3 fruit fly cellular contexts compared by ENCODE assay signal in the genomic region with DNA sequence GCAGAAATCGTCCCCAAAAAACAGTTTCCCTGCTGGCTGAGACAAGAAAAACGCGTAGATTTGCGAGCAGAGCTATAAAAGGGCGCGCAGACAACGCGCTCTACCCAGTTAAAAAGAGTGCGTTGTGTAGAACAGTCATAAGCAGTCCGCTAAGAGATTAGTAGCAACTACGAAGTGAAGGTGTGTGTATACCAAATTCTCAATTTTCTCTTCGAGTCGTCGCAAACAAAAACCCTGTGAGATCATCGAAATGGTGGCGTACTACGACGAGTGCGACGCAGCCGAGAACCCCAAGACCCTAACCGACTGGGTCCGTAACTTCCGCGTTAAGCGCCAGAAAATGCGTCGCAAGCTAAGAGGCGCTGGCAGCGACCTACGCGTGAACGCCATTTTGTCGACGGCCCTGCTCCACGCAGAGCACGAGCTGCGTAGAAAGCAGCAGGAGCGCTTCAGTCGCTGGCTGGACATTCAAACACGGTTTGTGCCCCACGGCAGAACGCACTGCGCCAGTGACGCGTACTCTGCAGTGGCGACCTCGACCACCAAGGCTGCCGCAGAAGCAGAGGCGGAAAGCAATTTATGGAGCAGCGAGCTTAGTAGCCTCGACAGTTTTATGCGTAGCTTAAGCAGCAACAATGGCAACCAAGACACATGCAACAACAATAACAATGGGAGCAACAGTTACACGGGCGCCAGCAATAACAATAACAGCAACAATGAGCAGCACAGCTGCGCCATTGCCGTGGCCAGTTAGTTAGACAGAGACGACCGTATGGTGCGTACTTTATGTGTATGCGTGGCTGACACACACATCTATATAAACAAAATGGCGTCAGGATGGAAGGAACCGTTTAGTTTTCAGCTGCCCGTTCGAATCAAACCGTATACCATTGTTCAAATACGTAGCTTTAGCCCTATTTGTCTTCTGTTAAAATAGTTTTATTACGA.
TF ChIP-seq lines count a peak whose summit lies in the region.

No protein-coding gene starts in this region.

TF ChIP-seq in whole organism, adult, 20 proteins besides CTCF, POLR2A, EP300 and RAD21 (continued from another document):
- TF ChIP-seq bab1 (GFP tag; optimal IDR thresholded peaks at IDR 0.05; lab: Kevin White, UChicago): no peak
- TF ChIP-seq CG7101 (tag; optimal IDR thresholded peaks at IDR 0.05; lab: Kevin White, UChicago): no peak
- peak; percentile 6 for TF ChIP-seq CG7045 (GFP tag; optimal IDR thresholded peaks at IDR 0.05; lab: Kevin White, UChicago)
- no peak for TF ChIP-seq Hr96 (GFP tag; optimal IDR thresholded peaks at IDR 0.05; lab: Kevin White, UChicago)
- TF ChIP-seq cnc (optimal IDR thresholded peaks at IDR 0.05; lab: Kevin White, UChicago): no peak
TF ChIP-seq in whole organism, adult: peak in this region for 8.

TF ChIP-seq in whole organism, embryonic, 481 proteins besides CTCF, POLR2A, EP300 and RAD21 (continued from another document and continues in another):
- TF ChIP-seq ato (GFP tag; IDR thresholded peaks at IDR 0.05; lab: Robert Waterston, UW; ENCODE audit: partially characterized antibody) (peak; percentile 48), phol (tag; optimal IDR thresholded peaks at IDR 0.05; lab: Kevin White, UChicago) (peak; percentile 97), CG12104 (GFP tag; optimal IDR thresholded peaks at IDR 0.05; lab: Kevin White, UChicago) (no peak), CG3163 (GFP tag; optimal IDR thresholded peaks at IDR 0.05; lab: Kevin White, UChicago) (peak; percentile 20), CG2712 (tag; optimal IDR thresholded peaks at IDR 0.05; lab: Kevin White, UChicago) (no peak), sd (tag; optimal IDR thresholded peaks at IDR 0.05; lab: Kevin White, UChicago) (no peak), aop (GFP tag; IDR thresholded peaks at IDR 0.05; lab: Robert Waterston, UW) (no peak), lola (GFP tag; optimal IDR thresholded peaks at IDR 0.05; lab: Kevin White, UChicago) (no peak), rib (GFP tag; IDR thresholded peaks at IDR 0.05; lab: Robert Waterston, UW) (peak; percentile 30), HmgZ (tag; optimal IDR thresholded peaks at IDR 0.05; lab: Kevin White, UChicago) (peak; percentile 2), CG12299 (tag; optimal IDR thresholded peaks at IDR 0.05; lab: Kevin White, UChicago) (no peak), gsb (GFP tag; IDR thresholded peaks at IDR 0.05; lab: Robert Waterston, UW) (peak; percentile 43; the same call in 1 of the 2 replicates), CG34422 (GFP tag; IDR thresholded peaks at IDR 0.05; lab: Robert Waterston, UW) (peak; percentile 76), CG2875 (GFP tag; optimal IDR thresholded peaks at IDR 0.05; lab: Kevin White, UChicago) (no peak), Sin3A (optimal IDR thresholded peaks at IDR 0.05; lab: Kevin White, UChicago) (no peak), Myb (GFP tag; optimal IDR thresholded peaks at IDR 0.05; lab: Kevin White, UChicago) (no peak), ken (GFP tag; IDR thresholded peaks at IDR 0.05; lab: Robert Waterston, UW) (peak; percentile 9; the same call in 2 of the 3 replicates), sens (GFP tag; lab: Kevin White, UChicago) (peak; percentile 75), Blimp-1 (GFP tag; optimal IDR thresholded peaks at IDR 0.05; lab: Kevin White, UChicago) (no peak), CG32532 (GFP tag; IDR thresholded peaks at IDR 0.05; lab: Robert Waterston, UW) (peak; percentile 32; the same call in 1 of the 2 replicates), CG15011 (GFP tag; optimal IDR thresholded peaks at IDR 0.05; lab: Kevin White, UChicago) (no peak), prd (optimal IDR thresholded peaks at IDR 0.05; lab: Kevin White, UChicago) (no peak), prd (GFP tag; IDR thresholded peaks at IDR 0.05; lab: Robert Waterston, UW) (no peak), CG18011 (GFP tag; optimal IDR thresholded peaks at IDR 0.05; lab: Kevin White, UChicago) (no peak), slou (GFP tag; optimal IDR thresholded peaks at IDR 0.05; lab: Kevin White, UChicago) (no peak), Asciz (GFP tag; optimal IDR thresholded peaks at IDR 0.05; lab: Kevin White, UChicago) (no peak), CG3995 (GFP tag; optimal IDR thresholded peaks at IDR 0.05; lab: Kevin White, UChicago) (no peak), CG17829 (tag; optimal IDR thresholded peaks at IDR 0.05; lab: Kevin White, UChicago) (no peak), lbe (GFP tag; optimal IDR thresholded peaks at IDR 0.05; lab: Kevin White, UChicago) (peak; percentile 4), CG11695 (GFP tag; IDR thresholded peaks at IDR 0.05; lab: Robert Waterston, UW) (peak; percentile 6; the same call in 1 of the 3 replicates), CrebB (tag; optimal IDR thresholded peaks at IDR 0.05; lab: Kevin White, UChicago) (peak; percentile 1), CG13624 (GFP tag; optimal IDR thresholded peaks at IDR 0.05; lab: Kevin White, UChicago) (peak; percentile 83), dimm (GFP tag; IDR thresholded peaks at IDR 0.05; lab: Robert Waterston, UW) (no peak), shn (GFP tag; optimal IDR thresholded peaks at IDR 0.05; lab: Kevin White, UChicago) (no peak), CG7987 (GFP tag; optimal IDR thresholded peaks at IDR 0.05; lab: Kevin White, UChicago) (peak; percentile 43), CG15514 (GFP tag; optimal IDR thresholded peaks at IDR 0.05; lab: Kevin White, UChicago) (peak; percentile 18), scrt (GFP tag; optimal IDR thresholded peaks at IDR 0.05; lab: Kevin White, UChicago) (peak; percentile 98), stc (GFP tag; IDR thresholded peaks at IDR 0.05; lab: Robert Waterston, UW) (no peak; the same call in 1 of the 2 replicates), CG12071 (GFP tag; optimal IDR thresholded peaks at IDR 0.05; lab: Kevin White, UChicago) (peak; percentile 3), exex (tag; optimal IDR thresholded peaks at IDR 0.05; lab: Kevin White, UChicago) (no peak), CG1603 (tag; optimal IDR thresholded peaks at IDR 0.05; lab: Kevin White, UChicago) (peak; percentile 26), Fer1 (GFP tag; optimal IDR thresholded peaks at IDR 0.05; lab: Kevin White, UChicago) (no peak), slbo (GFP tag; IDR thresholded peaks at IDR 0.05; lab: Robert Waterston, UW) (peak; percentile 23; the same call in 1 of the 2 replicates), HmgD (GFP tag; optimal IDR thresholded peaks at IDR 0.05; lab: Kevin White, UChicago) (no peak), CG12659 (GFP tag; optimal IDR thresholded peaks at IDR 0.05; lab: Kevin White, UChicago) (peak; percentile 20), D (optimal IDR thresholded peaks at IDR 0.05; lab: Kevin White, UChicago) (peak; percentile 95), D (GFP tag; optimal IDR thresholded peaks at IDR 0.05; lab: Kevin White, UChicago) (peak; percentile 55), MBD-R2 (GFP tag; IDR thresholded peaks at IDR 0.05; lab: Robert Waterston, UW) (no peak), NFAT (GFP tag; IDR thresholded peaks at IDR 0.05; lab: Robert Waterston, UW) (peak; percentile 73), Dbx (GFP tag; IDR thresholded peaks at IDR 0.05; lab: Robert Waterston, UW) (peak; percentile 25), sim (GFP tag; IDR thresholded peaks at IDR 0.05; lab: Robert Waterston, UW) (peak; percentile 51; the same call in 1 of the 2 replicates), Eip74EF (GFP tag; optimal IDR thresholded peaks at IDR 0.05; lab: Kevin White, UChicago) (peak in 1 of 2 experiments; percentile 81), yki (optimal IDR thresholded peaks at IDR 0.05; lab: Kevin White, UChicago) (no peak), CG7357 (GFP tag; IDR thresholded peaks at IDR 0.05; lab: Robert Waterston, UW) (no peak), CG7372 (GFP tag; IDR thresholded peaks at IDR 0.05; lab: Robert Waterston, UW) (no peak), CHES-1-like (GFP tag; optimal IDR thresholded peaks at IDR 0.05; lab: Kevin White, UChicago) (no peak), eyg (GFP tag; optimal IDR thresholded peaks at IDR 0.05; lab: Kevin White, UChicago) (no peak)

TF ChIP-seq in whole organism, prepupa, 60 proteins besides CTCF, POLR2A, EP300 and RAD21 (continued from another document):
- TF ChIP-seq acj6 (GFP tag; optimal IDR thresholded peaks at IDR 0.05; lab: Kevin White, UChicago) (no peak), CG11294 (GFP tag; IDR thresholded peaks at IDR 0.05; lab: Robert Waterston, UW) (no peak), CG4318 (GFP tag; optimal IDR thresholded peaks at IDR 0.05; lab: Kevin White, UChicago) (no peak), Eip93F (GFP tag; optimal IDR thresholded peaks at IDR 0.05; lab: Kevin White, UChicago) (no peak), Sox102F (GFP tag; optimal IDR thresholded peaks at IDR 0.05; lab: Kevin White, UChicago) (no peak), CG6808 (GFP tag; optimal IDR thresholded peaks at IDR 0.05; lab: Kevin White, UChicago) (peak; percentile 2), CG3032 (tag; optimal IDR thresholded peaks at IDR 0.05; lab: Kevin White, UChicago) (no peak), CG6163 (GFP tag; IDR thresholded peaks at IDR 0.05; lab: Robert Waterston, UW) (peak; percentile 39; the same call in 1 of the 3 replicates), Eip75B (GFP tag; optimal IDR thresholded peaks at IDR 0.05; lab: Kevin White, UChicago) (no peak), Sox14 (GFP tag; optimal IDR thresholded peaks at IDR 0.05; lab: Kevin White, UChicago) (peak; percentile 71), esn (GFP tag; optimal IDR thresholded peaks at IDR 0.05; lab: Kevin White, UChicago) (no peak), Hr4 (GFP tag; optimal IDR thresholded peaks at IDR 0.05; lab: Kevin White, UChicago) (no peak), Ets96B (tag; optimal IDR thresholded peaks at IDR 0.05; lab: Kevin White, UChicago) (no peak), CG3919 (GFP tag; optimal IDR thresholded peaks at IDR 0.05; lab: Kevin White, UChicago) (no peak), topi (GFP tag; optimal IDR thresholded peaks at IDR 0.05; lab: Kevin White, UChicago) (peak; percentile 15), CG31627 (GFP tag; optimal IDR thresholded peaks at IDR 0.05; lab: Kevin White, UChicago) (no peak), Lpt (GFP tag; optimal IDR thresholded peaks at IDR 0.05; lab: Kevin White, UChicago) (no peak), eg (GFP tag; IDR thresholded peaks at IDR 0.05; lab: Robert Waterston, UW) (peak; percentile 42; the same call in 2 of the 3 replicates), cyc (GFP tag; optimal IDR thresholded peaks at IDR 0.05; lab: Kevin White, UChicago) (no peak), salr (GFP tag; optimal IDR thresholded peaks at IDR 0.05; lab: Kevin White, UChicago) (no peak), CG15336 (GFP tag; IDR thresholded peaks at IDR 0.05; lab: Robert Waterston, UW) (peak; percentile 8; the same call in 1 of the 2 replicates), Met (GFP tag; optimal IDR thresholded peaks at IDR 0.05; lab: Kevin White, UChicago) (peak; percentile 1), achi (GFP tag; optimal IDR thresholded peaks at IDR 0.05; lab: Kevin White, UChicago) (no peak), CG8319 (GFP tag; optimal IDR thresholded peaks at IDR 0.05; lab: Kevin White, UChicago) (no peak), CG6792 (GFP tag; optimal IDR thresholded peaks at IDR 0.05; lab: Kevin White, UChicago) (no peak), CG34406 (GFP tag; optimal IDR thresholded peaks at IDR 0.05; lab: Kevin White, UChicago) (no peak), CG11902 (GFP tag; optimal IDR thresholded peaks at IDR 0.05; lab: Kevin White, UChicago) (no peak), CG6276 (GFP tag; optimal IDR thresholded peaks at IDR 0.05; lab: Kevin White, UChicago) (no peak), CG10631 (GFP tag; optimal IDR thresholded peaks at IDR 0.05; lab: Kevin White, UChicago) (no peak), Gug (GFP tag; IDR thresholded peaks at IDR 0.05; lab: Robert Waterston, UW) (no peak), Ets21C (GFP tag; optimal IDR thresholded peaks at IDR 0.05; lab: Kevin White, UChicago) (no peak), lz (GFP tag; optimal IDR thresholded peaks at IDR 0.05; lab: Kevin White, UChicago) (no peak), fkh (GFP tag; optimal IDR thresholded peaks at IDR 0.05; lab: Kevin White, UChicago) (peak; percentile 4), CG10669 (GFP tag; optimal IDR thresholded peaks at IDR 0.05; lab: Kevin White, UChicago) (no peak), CG11762 (GFP tag; optimal IDR thresholded peaks at IDR 0.05; lab: Kevin White, UChicago; ENCODE audit: insufficient read depth) (no peak), net (GFP tag; optimal IDR thresholded peaks at IDR 0.05; lab: Kevin White, UChicago) (no peak), Hr39 (GFP tag; optimal IDR thresholded peaks at IDR 0.05; lab: Kevin White, UChicago) (no peak), ss (GFP tag; optimal IDR thresholded peaks at IDR 0.05; lab: Kevin White, UChicago) (no peak), fd59A (GFP tag; optimal IDR thresholded peaks at IDR 0.05; lab: Kevin White, UChicago) (no peak), pdm3 (GFP tag; optimal IDR thresholded peaks at IDR 0.05; lab: Kevin White, UChicago) (no peak), CG6854 (GFP tag; optimal IDR thresholded peaks at IDR 0.05; lab: Kevin White, UChicago) (no peak), CG16779 (tag; optimal IDR thresholded peaks at IDR 0.05; lab: Kevin White, UChicago) (no peak), svp (GFP tag; lab: Kevin White, UChicago) (peak; percentile 80), CG1621 (tag; optimal IDR thresholded peaks at IDR 0.05; lab: Kevin White, UChicago) (peak; percentile 62)
